Worm (Caenorhabditis elegans) whole organism, L3 larva: Measurements from ENCODE around the gene F49E11.7.

ENCODE experiments used
- R02D3.7 ChIP-seq: fragments of 150-350 bp; optimal IDR thresholded peaks from 2 replicates; lab custom pipeline; 2014; ENCODE audit warnings: missing biosample characterization, missing genetic modification characterization
- ama-1 ChIP-seq: fragments of 150-350 bp; optimal IDR thresholded peaks from 2 replicates; lab custom pipeline; 2018
- ceh-16 ChIP-seq: sonication (generic microtip); optimal IDR thresholded peaks from 2 replicates; lab custom pipeline; 2017; ENCODE audit warnings: missing biosample characterization, missing genetic modification characterization
- ceh-9 ChIP-seq: sonication (generic microtip); optimal IDR thresholded peaks from 2 replicates; lab custom pipeline; 2018; ENCODE audit warnings: missing biosample characterization, missing genetic modification characterization
- daf-12 ChIP-seq: fragments of 150-350 bp; optimal IDR thresholded peaks from 2 replicates; lab custom pipeline; 2014; ENCODE audit warnings: missing biosample characterization, missing genetic modification reagents, missing genetic modification characterization
- egl-27 ChIP-seq: sonication (generic microtip); optimal IDR thresholded peaks from 4 replicates; lab custom pipeline; 2017; ENCODE audit warnings: missing biosample characterization, missing genetic modification reagents, missing genetic modification characterization
- egl-5 ChIP-seq: fragments of 150-350 bp; optimal IDR thresholded peaks from 2 replicates; lab custom pipeline; 2017; ENCODE audit warnings: missing biosample characterization, missing genetic modification reagents, missing genetic modification characterization, inconsistent platforms
- elt-1 ChIP-seq: fragments of 150-350 bp; optimal IDR thresholded peaks from 2 replicates; lab custom pipeline; 2014; ENCODE audit warnings: missing biosample characterization, missing genetic modification characterization
- elt-2 ChIP-seq: sonication (generic microtip); optimal IDR thresholded peaks from 2 replicates; lab custom pipeline; 2016; ENCODE audit warnings: missing genetic modification reagents, mild to moderate bottlenecking, missing genetic modification characterization, missing compliant biosample characterization
- elt-3 ChIP-seq, 3 experiments: fragments of 150-350 bp in 1 of 3; sonication (generic microtip) in 2 of 3; optimal IDR thresholded peaks; 2 replicates in 2 of 3; 4 replicates in 1 of 3; lab custom pipeline; 2014 to 2017; ENCODE audit warnings: missing biosample characterization in 3 of 3, missing genetic modification characterization in 3 of 3
- eor-1 ChIP-seq, 2 experiments: fragments of 150-350 bp; optimal IDR thresholded peaks; 2 replicates each; lab custom pipeline; 2014 to 2018; ENCODE audit warnings: missing biosample characterization in 2 of 2, missing genetic modification characterization in 2 of 2
- fkh-10 ChIP-seq: sonication (generic microtip); optimal IDR thresholded peaks from 2 replicates; lab custom pipeline; 2017; ENCODE audit warnings: missing biosample characterization, missing genetic modification reagents, missing genetic modification characterization
- fos-1 ChIP-seq: fragments of 150-350 bp; optimal IDR thresholded peaks from 2 replicates; lab custom pipeline; 2014; ENCODE audit warnings: missing biosample characterization, missing genetic modification characterization
- hmg-11 ChIP-seq: sonication (generic microtip); optimal IDR thresholded peaks from 2 replicates; lab custom pipeline; 2016; ENCODE audit warnings: missing genetic modification characterization, missing compliant biosample characterization
- lin-15B ChIP-seq: fragments of 150-350 bp; optimal IDR thresholded peaks from 2 replicates; lab custom pipeline; 2014; ENCODE audit warnings: missing biosample characterization, missing genetic modification characterization
- lin-39 ChIP-seq: fragments of 150-350 bp; optimal IDR thresholded peaks from 2 replicates; lab custom pipeline; 2018; ENCODE audit warnings: missing biosample characterization, missing genetic modification reagents, missing genetic modification characterization
- lsy-12 ChIP-seq: sonication (generic microtip); optimal IDR thresholded peaks from 2 replicates; lab custom pipeline; 2016; ENCODE audit warnings: mild to moderate bottlenecking, missing genetic modification characterization, missing compliant biosample characterization
- mdl-1 ChIP-seq: fragments of 150-350 bp; optimal IDR thresholded peaks from 2 replicates; lab custom pipeline; 2014; ENCODE audit warnings: missing biosample characterization, missing genetic modification characterization
- mml-1 ChIP-seq: fragments of 150-350 bp; sonication (generic microtip); optimal IDR thresholded peaks from 3 replicates; lab custom pipeline; 2014; ENCODE audit warnings: missing biosample characterization, missing genetic modification characterization
- nfya-1 ChIP-seq: sonication (generic microtip); optimal IDR thresholded peaks from 2 replicates; lab custom pipeline; 2017; ENCODE audit warnings: missing genetic modification characterization, mild to moderate bottlenecking, missing compliant biosample characterization, antibody characterized with exemption, moderate library complexity; ENCODE audit not compliant: insufficient read depth
- nhr-11 ChIP-seq: fragments of 150-350 bp; optimal IDR thresholded peaks from 2 replicates; lab custom pipeline; 2014; ENCODE audit warnings: missing biosample characterization, missing genetic modification characterization
- nhr-23 ChIP-seq: fragments of 150-350 bp; optimal IDR thresholded peaks from 2 replicates; lab custom pipeline; 2014; ENCODE audit warnings: missing biosample characterization, missing genetic modification reagents, missing genetic modification characterization
- nhr-25 ChIP-seq: sonication (generic microtip); optimal IDR thresholded peaks from 2 replicates; lab custom pipeline; 2017; ENCODE audit warnings: missing biosample characterization, missing genetic modification characterization
- nhr-28 ChIP-seq: fragments of 150-350 bp; optimal IDR thresholded peaks from 2 replicates; lab custom pipeline; 2014; ENCODE audit warnings: missing biosample characterization, missing genetic modification characterization
- nhr-43 ChIP-seq: sonication (generic microtip); optimal IDR thresholded peaks from 2 replicates; lab custom pipeline; 2016; ENCODE audit warnings: mild to moderate bottlenecking, missing genetic modification characterization, missing compliant biosample characterization; ENCODE audit not compliant: poor library complexity, severe bottlenecking
- nhr-76 ChIP-seq: fragments of 150-350 bp; sonication (generic microtip); optimal IDR thresholded peaks from 5 replicates; lab custom pipeline; 2014; ENCODE audit warnings: missing biosample characterization, missing genetic modification characterization
- nhr-77 ChIP-seq: fragments of 150-350 bp; optimal IDR thresholded peaks from 2 replicates; lab custom pipeline; 2014; ENCODE audit warnings: missing biosample characterization, missing genetic modification characterization
- pha-4 ChIP-seq: fragments of 150-350 bp; optimal IDR thresholded peaks from 2 replicates; lab custom pipeline; 2014; ENCODE audit warnings: missing biosample characterization, missing genetic modification reagents, missing genetic modification characterization
- pqm-1 ChIP-seq: fragments of 150-350 bp; optimal IDR thresholded peaks from 2 replicates; lab custom pipeline; 2017; ENCODE audit warnings: missing biosample characterization, missing genetic modification characterization, inconsistent platforms
- sea-2 ChIP-seq: fragments of 150-350 bp; sonication (generic microtip); optimal IDR thresholded peaks from 4 replicates; lab custom pipeline; 2014; ENCODE audit warnings: missing biosample characterization, missing genetic modification reagents, missing genetic modification characterization
- snpc-4 ChIP-seq: fragments of 150-350 bp; optimal IDR thresholded peaks from 2 replicates; lab custom pipeline; 2014; ENCODE audit warnings: missing biosample characterization, missing genetic modification characterization
- tbx-2 ChIP-seq: sonication (generic microtip); optimal IDR thresholded peaks from 2 replicates; lab custom pipeline; 2016; ENCODE audit warnings: mild to moderate bottlenecking, missing genetic modification characterization, missing compliant biosample characterization
- unc-39 ChIP-seq: sonication (generic microtip); optimal IDR thresholded peaks from 4 replicates; lab custom pipeline; 2017; ENCODE audit warnings: missing biosample characterization, missing genetic modification characterization
- unc-62 ChIP-seq: fragments of 150-350 bp; sonication (generic microtip); optimal IDR thresholded peaks from 4 replicates; lab custom pipeline; 2014; ENCODE audit warnings: missing biosample characterization, missing genetic modification reagents, missing genetic modification characterization
- zag-1 ChIP-seq: fragments of 150-350 bp; optimal IDR thresholded peaks from 2 replicates; lab custom pipeline; 2014; ENCODE audit warnings: missing biosample characterization, missing genetic modification characterization
- ztf-11 ChIP-seq: fragments of 150-350 bp; optimal IDR thresholded peaks from 2 replicates; lab custom pipeline; 2014; ENCODE audit warnings: missing biosample characterization, missing genetic modification characterization
- ztf-4 ChIP-seq: fragments of 150-350 bp; optimal IDR thresholded peaks from 2 replicates; lab custom pipeline; 2014; ENCODE audit warnings: missing biosample characterization, missing genetic modification characterization

The F49E11.7 gene

DNA sequence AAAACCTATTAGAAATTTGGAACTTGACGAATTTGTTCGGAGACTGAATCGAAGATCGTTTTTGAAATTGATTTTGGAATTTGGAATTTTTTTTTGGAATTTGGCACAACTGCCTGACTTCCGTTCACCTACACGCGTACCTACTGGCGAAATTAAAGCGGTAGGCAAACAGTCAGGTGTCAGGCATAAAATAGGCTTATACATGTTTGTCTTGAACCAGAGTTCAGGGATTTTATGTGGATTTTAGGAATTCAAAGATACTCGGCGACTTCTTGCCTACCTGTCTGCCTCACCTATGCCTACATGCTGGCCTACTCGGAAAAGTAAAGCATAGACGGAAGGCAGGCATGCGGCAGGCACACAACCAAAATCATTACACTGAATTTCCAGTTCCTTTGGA is 25.7 kb downstream of the F49E11.7 start:
- TF ChIP-seq nhr-76 (tag; lab: Kevin White, UChicago) (no peak), sea-2 (GFP tag; lab: Kevin White, UChicago) (no peak), mml-1 (tag; lab: Kevin White, UChicago) (no peak), lsy-12 (tag; lab: Kevin White, UChicago) (no peak), zag-1 (no peak), pqm-1 (tag; lab: Kevin White, UChicago) (no peak), lin-15B (tag; lab: Kevin White, UChicago) (no peak), elt-2 (tag; lab: Kevin White, UChicago) (no peak), hmg-11 (tag; lab: Kevin White, UChicago) (no peak)
- TF ChIP-seq, all 47 proteins: peak for 0

DNA sequence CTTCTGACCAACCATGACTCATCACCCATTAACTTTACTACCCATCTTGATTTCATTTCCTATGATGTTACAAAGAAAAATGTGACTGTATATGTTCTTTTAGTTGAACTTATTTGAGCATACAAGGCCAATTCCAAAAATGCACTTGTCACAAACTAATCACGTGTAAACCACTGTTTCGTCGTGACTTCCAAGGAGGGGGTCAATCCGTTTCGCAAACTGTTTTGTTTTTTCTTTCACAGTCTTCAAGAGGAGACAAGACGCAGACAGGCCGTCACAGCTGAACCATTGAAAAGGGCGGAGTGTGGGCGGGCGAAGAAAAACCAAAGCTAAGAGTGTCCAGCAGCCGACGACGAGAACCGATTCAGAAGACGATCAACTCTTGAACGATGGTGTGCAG is 26.5 kb downstream of the F49E11.7 start, which contains the start of gene C39E9.8:
C39E9.8 (plus strand) TSS at position 328 of the 400 bp plus-strand sequence.
- TF ChIP-seq ztf-11 (tag; lab: Kevin White, UChicago) (no peak), tbx-2 (tag; lab: Kevin White, UChicago) (no peak), nhr-25 (peak; percentile 79), nhr-43 (peak; percentile 77), nhr-23 (peak; percentile 47), egl-27 (tag; lab: Kevin White, UChicago) (no peak), lin-39 (no peak), ztf-4 (tag; lab: Kevin White, UChicago) (no peak), fkh-10 (GFP tag; lab: Kevin White, UChicago) (no peak), nhr-11 (tag; lab: Kevin White, UChicago) (no peak)

DNA sequence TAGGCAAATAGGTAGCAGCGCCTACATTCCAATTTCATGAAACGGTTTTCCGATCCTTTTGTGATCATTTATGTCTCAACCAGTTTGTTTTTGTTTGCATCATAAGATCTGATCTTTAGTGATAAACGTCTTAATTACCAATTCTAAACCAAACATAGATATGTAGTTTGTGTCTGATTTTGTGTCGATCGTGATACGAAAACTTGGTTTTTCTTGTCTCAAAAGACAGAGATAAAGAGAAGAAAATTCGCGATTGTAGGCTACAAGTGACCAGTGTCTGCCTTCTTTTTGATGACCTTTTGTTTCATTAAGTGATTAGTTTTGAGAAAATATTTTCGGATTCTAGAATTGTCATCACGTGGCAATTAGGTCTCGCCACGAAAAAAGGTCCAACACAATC is 27.5 kb downstream of the F49E11.7 start:
- no peak for TF ChIP-seq snpc-4 (tag; lab: Kevin White, UChicago)
- TF ChIP-seq ztf-4 (tag; lab: Kevin White, UChicago): no peak
- peak in 1 of 3 experiments; percentile 12 for TF ChIP-seq elt-3 (tag; optimal IDR thresholded peaks at IDR 0.05; lab: Kevin White, UChicago)
- peak; percentile 57 for TF ChIP-seq nhr-43
- TF ChIP-seq ceh-9 (tag; lab: Kevin White, UChicago): no peak
- peak; percentile 24 for TF ChIP-seq ama-1 (lab: Kevin White, UChicago)
- TF ChIP-seq tbx-2 (tag; lab: Kevin White, UChicago): no peak
- no peak for TF ChIP-seq nhr-28 (tag; lab: Kevin White, UChicago)
- no peak for TF ChIP-seq nhr-76 (tag; lab: Kevin White, UChicago)
- TF ChIP-seq mdl-1: no peak
- peak; percentile 63 for TF ChIP-seq nhr-23
- peak; percentile 34 for TF ChIP-seq nhr-11 (tag; lab: Kevin White, UChicago)
- no peak for TF ChIP-seq R02D3.7 (tag; lab: Kevin White, UChicago)
- TF ChIP-seq unc-62 (GFP tag; lab: Kevin White, UChicago): no peak
- TF ChIP-seq ceh-16 (tag; lab: Kevin White, UChicago): no peak
- peak; percentile 30 for TF ChIP-seq nhr-25
- TF ChIP-seq egl-5 (tag; lab: Kevin White, UChicago): no peak
- peak; percentile 18 for TF ChIP-seq nfya-1
- TF ChIP-seq eor-1 (tag; optimal IDR thresholded peaks at IDR 0.05; lab: Kevin White, UChicago): no peak
- TF ChIP-seq elt-1: no peak

DNA sequence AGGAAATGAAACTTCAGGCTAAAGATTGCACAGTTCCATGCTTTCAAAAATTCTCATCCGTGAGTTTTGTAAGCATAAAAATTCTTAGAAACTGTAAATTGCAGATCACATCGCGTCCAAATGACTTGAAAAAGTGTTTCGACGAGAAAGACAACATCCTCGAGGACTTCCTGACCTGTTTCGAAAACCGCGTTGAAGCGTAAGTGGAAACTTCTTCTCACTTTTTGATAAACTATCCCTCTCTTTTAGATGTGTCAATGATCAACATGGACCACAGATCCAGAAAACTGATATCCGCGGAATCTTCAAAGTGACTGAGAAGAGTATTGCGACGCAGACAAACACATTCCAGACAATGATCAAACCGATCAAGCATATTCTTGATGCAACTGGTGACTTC is 28.2 kb downstream of the F49E11.7 start:
- TF ChIP-seq unc-39 (tag; lab: Kevin White, UChicago) (no peak), fos-1 (tag; lab: Kevin White, UChicago) (no peak), nhr-25 (peak; percentile 7), ama-1 (lab: Kevin White, UChicago) (no peak), nhr-28 (tag; lab: Kevin White, UChicago) (no peak), elt-2 (tag; lab: Kevin White, UChicago) (no peak), lin-15B (tag; lab: Kevin White, UChicago) (no peak)

DNA sequence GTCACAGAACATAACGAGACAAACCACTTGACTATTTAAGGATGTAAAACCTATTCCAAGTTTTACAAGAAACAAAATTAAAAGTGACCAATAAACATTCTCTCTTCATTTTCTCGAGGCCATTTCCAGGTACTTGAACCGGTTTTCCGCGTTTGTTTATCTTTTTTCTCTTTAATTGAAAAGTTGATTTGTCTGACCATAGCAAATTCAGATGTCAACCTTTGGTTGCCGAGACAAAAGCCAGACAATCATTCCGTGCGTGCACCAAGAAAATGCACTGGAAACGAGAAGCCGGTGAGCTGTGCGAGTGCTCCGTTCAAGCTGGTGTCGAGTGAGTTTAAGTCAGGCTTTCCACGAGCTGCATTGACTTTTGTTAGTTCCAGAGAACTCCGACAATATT is 29.4 kb downstream of the F49E11.7 start:
- TF ChIP-seq egl-5 (tag; lab: Kevin White, UChicago): no peak
- no peak for TF ChIP-seq daf-12 (tag; lab: Kevin White, UChicago)
- peak; percentile 6 for TF ChIP-seq nhr-23
- no peak for TF ChIP-seq ceh-16 (tag; lab: Kevin White, UChicago)
- no peak for TF ChIP-seq sea-2 (GFP tag; lab: Kevin White, UChicago)
- no peak for TF ChIP-seq nhr-77 (tag; lab: Kevin White, UChicago)
- TF ChIP-seq ama-1 (lab: Kevin White, UChicago): peak; percentile 61
- TF ChIP-seq nhr-25: peak; percentile 38
- TF ChIP-seq pha-4: no peak
- no peak for TF ChIP-seq fos-1 (tag; lab: Kevin White, UChicago)
